Worm (Caenorhabditis elegans) whole organism, L4 larva: Measurements from ENCODE around the gene Y56A3A.22.

ENCODE experiments used
- F10B5.3 ChIP-seq: sonication (generic microtip); optimal IDR thresholded peaks from 2 replicates; lab custom pipeline; 2016; ENCODE audit warnings: mild to moderate bottlenecking, missing genetic modification characterization, missing compliant biosample characterization
- R02D3.7 ChIP-seq: fragments of 150-350 bp; sonication (generic microtip); optimal IDR thresholded peaks from 3 replicates; lab custom pipeline; 2014; ENCODE audit warnings: missing biosample characterization, missing genetic modification characterization
- T20F7.1 ChIP-seq: fragments of 200-800 bp; sonication (Bioruptor generic); optimal IDR thresholded peaks from 2 replicates; lab custom pipeline; 2018; ENCODE audit warnings: mild to moderate bottlenecking, missing genetic modification characterization, missing compliant biosample characterization
- ceh-32 ChIP-seq: sonication (generic microtip); optimal IDR thresholded peaks from 2 replicates; lab custom pipeline; 2016; ENCODE audit warnings: mild to moderate bottlenecking, missing genetic modification characterization, missing compliant biosample characterization; ENCODE audit not compliant: poor library complexity
- dmd-8 ChIP-seq: fragments of 200-800 bp; sonication (Bioruptor generic); IDR thresholded peaks from 2 replicates; pipeline ENCODE4 v1.3.6; 2022; ENCODE audit warnings: missing genetic modification characterization, missing compliant biosample characterization
- egl-43 ChIP-seq: fragments of 200-800 bp; sonication (Bioruptor generic); IDR thresholded peaks from 2 replicates; pipeline ENCODE4 v1.3.6; 2022; ENCODE audit warnings: missing genetic modification reagents, missing genetic modification characterization, missing compliant biosample characterization
- mdl-1 ChIP-seq, 2 experiments: fragments of 150-350 bp in 1 of 2; sonication (generic microtip) in 1 of 2; optimal IDR thresholded peaks; 2 replicates each; lab custom pipeline; 2014 to 2017; ENCODE audit warnings: missing biosample characterization in 2 of 2, missing genetic modification characterization in 2 of 2
- mep-1 ChIP-seq: fragments of 150-350 bp; sonication (generic microtip); optimal IDR thresholded peaks from 3 replicates; lab custom pipeline; 2014; ENCODE audit warnings: missing biosample characterization, missing genetic modification characterization
- nhr-11 ChIP-seq: fragments of 150-350 bp; optimal IDR thresholded peaks from 2 replicates; lab custom pipeline; 2014; ENCODE audit warnings: missing biosample characterization, missing genetic modification characterization
- set-16 ChIP-seq: fragments of 200-800 bp; sonication (Bioruptor generic); IDR thresholded peaks from 2 replicates; pipeline ENCODE4 v1.3.6; 2022; ENCODE audit warnings: missing genetic modification reagents, missing genetic modification characterization, missing compliant biosample characterization
- snpc-4 ChIP-seq: fragments of 150-350 bp; optimal IDR thresholded peaks from 2 replicates; lab custom pipeline; 2014; ENCODE audit warnings: missing biosample characterization, missing genetic modification characterization

DNA sequence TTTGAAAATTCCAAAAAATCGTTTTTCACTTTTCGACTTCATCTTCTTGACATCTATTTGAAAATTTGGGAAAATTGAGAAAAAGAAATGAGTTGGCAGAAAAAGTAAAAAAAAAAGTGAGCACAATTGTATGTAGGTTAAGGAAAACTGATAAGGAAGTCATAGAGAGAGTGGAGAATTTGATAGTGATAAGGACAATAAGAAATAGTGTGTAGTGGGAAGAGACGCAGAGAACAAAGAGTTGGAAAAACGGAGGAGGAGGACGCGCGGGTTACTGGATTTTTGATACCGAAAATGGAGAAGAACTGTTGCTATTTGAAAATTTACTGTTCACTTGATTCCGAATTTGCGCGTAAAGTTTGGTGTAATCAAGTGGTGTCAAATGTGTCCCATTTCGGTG lies 42.7 kb upstream of the Y56A3A.22 start, which contains the start of gene Y56A3A.6:
- TF ChIP-seq T20F7.1 (GFP tag; lab: Kevin White, UChicago) (no peak), nhr-11 (tag; lab: Kevin White, UChicago) (no peak), mep-1 (tag; lab: Kevin White, UChicago) (no peak), F10B5.3 (no peak), dmd-8 (no peak), snpc-4 (tag; lab: Kevin White, UChicago) (no peak), R02D3.7 (tag; lab: Kevin White, UChicago) (no peak), ceh-32 (tag; lab: Kevin White, UChicago) (no peak), egl-43 (GFP tag; lab: Robert Waterston, UW) (no peak), set-16 (GFP tag; lab: Robert Waterston, UW) (no peak), mdl-1 (tag; optimal IDR thresholded peaks at IDR 0.05; lab: Kevin White, UChicago) (no peak)
